Fruit fly (Drosophila melanogaster) whole organism, wandering third instar larva: Measurements from ENCODE around the gene Gba1b.
A peak's percentile ranks its signal among the peaks of the same experiment; 100 is the strongest.

ENCODE experiments used
- Abd-B ChIP-seq: fragments of >200 bp; optimal IDR thresholded peaks from 2 replicates; lab custom pipeline; 2017; ENCODE audit warnings: missing biosample characterization, missing genetic modification characterization
- Dfd ChIP-seq: fragments of >200 bp; optimal IDR thresholded peaks from 2 replicates; lab custom pipeline; 2017; ENCODE audit warnings: missing biosample characterization, missing genetic modification characterization
- Hr78 ChIP-seq: fragments of >200 bp; optimal IDR thresholded peaks from 2 replicates; lab custom pipeline; 2017; ENCODE audit warnings: missing biosample characterization, missing genetic modification characterization
- Jra ChIP-seq: sonication (Bioruptor generic); optimal IDR thresholded peaks from 2 replicates; lab custom pipeline; 2016; ENCODE audit warnings: missing biosample characterization, missing genetic modification characterization
- Sp1 ChIP-seq: fragments of 200-800 bp; sonication (Bioruptor generic); optimal IDR thresholded peaks from 3 replicates; lab custom pipeline; 2019; ENCODE audit warnings: missing biosample characterization, mild to moderate bottlenecking, missing genetic modification characterization, moderate library complexity
- Vsx2 ChIP-seq: fragments of 200-300, 225-300 bp; sonication (Bioruptor generic); optimal IDR thresholded peaks from 2 replicates; lab custom pipeline; 2018; ENCODE audit warnings: missing biosample characterization, missing genetic modification characterization; ENCODE audit not compliant: partially characterized antibody
- brk ChIP-seq: fragments of 200-800 bp; sonication (Bioruptor generic); optimal IDR thresholded peaks from 2 replicates; lab custom pipeline; 2016; ENCODE audit warnings: missing biosample characterization, mild to moderate bottlenecking, missing genetic modification characterization
- dmrt93B ChIP-seq: fragments of 200-800 bp; sonication (Bioruptor generic); optimal IDR thresholded peaks from 2 replicates; lab custom pipeline; 2018; ENCODE audit warnings: missing biosample characterization, mild to moderate bottlenecking, missing genetic modification characterization
- dsf ChIP-seq: sonication (Bioruptor generic); optimal IDR thresholded peaks from 2 replicates; lab custom pipeline; 2016; ENCODE audit warnings: missing biosample characterization, missing genetic modification characterization, borderline replicate concordance
- psq ChIP-seq: fragments of 200-800 bp; sonication (Bioruptor generic); optimal IDR thresholded peaks from 3 replicates; lab custom pipeline; 2017; ENCODE audit warnings: missing biosample characterization, mild to moderate bottlenecking, missing genetic modification characterization, moderate library complexity
- woc ChIP-seq: sonication (Bioruptor generic); optimal IDR thresholded peaks from 2 replicates; lab custom pipeline; 2016; ENCODE audit warnings: missing biosample characterization, mild to moderate bottlenecking, missing genetic modification characterization

DNA sequence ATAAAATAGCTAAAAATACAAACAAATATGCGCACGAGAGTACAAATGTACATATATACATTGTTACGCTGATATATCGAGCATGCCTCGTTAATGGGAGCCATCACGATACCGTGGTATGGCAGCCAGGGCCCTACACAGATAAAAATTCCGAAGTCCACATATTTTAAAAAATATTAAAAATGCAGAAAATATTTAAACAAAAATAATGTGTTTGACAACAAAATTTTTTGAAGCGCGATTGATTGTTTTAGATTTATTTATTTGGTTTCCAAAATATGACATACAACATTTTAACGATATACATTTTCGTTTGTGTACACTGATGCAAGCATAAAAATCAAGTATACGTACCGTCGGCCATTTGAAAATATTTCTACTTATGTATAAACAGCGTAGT lies 22.1 kb downstream of the Gba1b start:
- TF ChIP-seq Vsx2 (GFP tag; lab: Kevin White, UChicago): no peak
- TF ChIP-seq brk (GFP tag; lab: Kevin White, UChicago): peak; percentile 55
- peak; percentile 19 for TF ChIP-seq Jra (GFP tag; lab: Kevin White, UChicago)
- TF ChIP-seq Dfd: no peak
- TF ChIP-seq psq: peak; percentile 58
- TF ChIP-seq dsf (GFP tag; lab: Kevin White, UChicago): no peak
- TF ChIP-seq Abd-B (GFP tag; lab: Kevin White, UChicago): no peak
- peak; percentile 57 for TF ChIP-seq Sp1 (GFP tag; lab: Kevin White, UChicago)
- TF ChIP-seq woc (GFP tag; lab: Kevin White, UChicago): peak; percentile 26
- no peak for TF ChIP-seq Hr78
- peak; percentile 8 for TF ChIP-seq dmrt93B (GFP tag; lab: Kevin White, UChicago)
